Worm (Caenorhabditis elegans) whole organism, L1 larva: Measurements from ENCODE around the gene lgc-45.
A peak's percentile ranks its signal among the peaks of the same experiment; 100 is the strongest.

Experiments used
- C04F5.9 ChIP-seq: sonication (generic microtip); optimal IDR thresholded peaks from 2 replicates; lab custom pipeline; 2016; ENCODE audit warnings: missing genetic modification characterization, missing compliant biosample characterization
- C16A3.4 ChIP-seq: fragments of 150-350 bp; optimal IDR thresholded peaks from 2 replicates; lab custom pipeline; 2014; ENCODE audit warnings: missing biosample characterization, missing genetic modification characterization
- alr-1 ChIP-seq: fragments of 200-800 bp; sonication (Bioruptor generic); optimal IDR thresholded peaks from 2 replicates; lab custom pipeline; 2018; ENCODE audit warnings: borderline replicate concordance, mild to moderate bottlenecking, missing genetic modification characterization, missing compliant biosample characterization
- blmp-1 ChIP-seq: fragments of 150-350 bp; optimal IDR thresholded peaks from 2 replicates; lab custom pipeline; 2014; ENCODE audit warnings: missing biosample characterization, missing genetic modification characterization
- ceh-63 ChIP-seq: fragments of 200-800 bp; sonication (Bioruptor generic); optimal IDR thresholded peaks from 2 replicates; lab custom pipeline; 2018; ENCODE audit warnings: mild to moderate bottlenecking, missing genetic modification characterization, missing compliant biosample characterization
- ceh-8 ChIP-seq: fragments of 200-800 bp; sonication (Bioruptor generic); optimal IDR thresholded peaks from 2 replicates; lab custom pipeline; 2018; ENCODE audit warnings: mild to moderate bottlenecking, missing genetic modification characterization, moderate library complexity, missing compliant biosample characterization
- ceh-82 ChIP-seq, 3 experiments: fragments of 150-350 bp in 1 of 3; sonication (generic microtip) in 2 of 3; optimal IDR thresholded peaks; 2 replicates each; lab custom pipeline; 2014 to 2017; ENCODE audit warnings: missing biosample characterization in 3 of 3, missing genetic modification characterization in 3 of 3
- ces-1 ChIP-seq: fragments of 150-350 bp; optimal IDR thresholded peaks from 2 replicates; lab custom pipeline; 2014; ENCODE audit warnings: missing biosample characterization, missing genetic modification reagents, missing genetic modification characterization
- dpl-1 ChIP-seq, 3 experiments: fragments of 150-350 bp in 2 of 3; sonication (generic microtip) in 1 of 3; optimal IDR thresholded peaks; 2 replicates each; lab custom pipeline; 2014 to 2017; ENCODE audit warnings: missing biosample characterization in 3 of 3, missing genetic modification characterization in 3 of 3, missing genetic modification reagents in 3 of 3
- efl-1 ChIP-seq, 4 experiments: fragments of 150-350 bp; optimal IDR thresholded peaks in 3 of 4; peaks in 1 of 4; 1 replicate in 1 of 4; 2 replicates in 3 of 4; lab custom pipeline; 2014; ENCODE audit warnings: missing biosample characterization in 2 of 4, missing genetic modification characterization in 2 of 4, missing genetic modification reagents in 2 of 4
- elt-3 ChIP-seq, 6 experiments: fragments of 150-350 bp in 1 of 6; sonication (generic microtip); optimal IDR thresholded peaks; 2 replicates each; lab custom pipeline; 2017 to 2018; ENCODE audit warnings: missing biosample characterization in 6 of 6, missing genetic modification characterization in 6 of 6, inconsistent platforms in 1 of 6
- fos-1 ChIP-seq: fragments of 150-350 bp; optimal IDR thresholded peaks from 2 replicates; lab custom pipeline; 2014; ENCODE audit warnings: missing biosample characterization, missing genetic modification characterization
- hlh-17 ChIP-seq: fragments of 200-800 bp; sonication (Bioruptor generic); optimal IDR thresholded peaks from 2 replicates; lab custom pipeline; 2018; ENCODE audit warnings: missing genetic modification characterization, mild to moderate bottlenecking, missing compliant biosample characterization, moderate library complexity, borderline replicate concordance
- jun-1 ChIP-seq: fragments of 150-350 bp; optimal IDR thresholded peaks from 2 replicates; lab custom pipeline; 2014; ENCODE audit warnings: missing biosample characterization, missing genetic modification reagents, missing genetic modification characterization
- lin-13 ChIP-seq: fragments of 150-350 bp; optimal IDR thresholded peaks from 2 replicates; lab custom pipeline; 2014; ENCODE audit warnings: missing biosample characterization, missing genetic modification reagents, missing genetic modification characterization
- lin-14 ChIP-seq: fragments of 200-800 bp; sonication (Bioruptor generic); optimal IDR thresholded peaks from 2 replicates; lab custom pipeline; 2018; ENCODE audit warnings: mild to moderate bottlenecking, missing genetic modification characterization, moderate library complexity, missing compliant biosample characterization
- lin-35 ChIP-seq, 2 experiments: fragments of 150-350 bp; optimal IDR thresholded peaks; 2 replicates each; lab custom pipeline; 2014; ENCODE audit warnings: missing biosample characterization in 2 of 2, missing genetic modification characterization in 2 of 2, missing genetic modification reagents in 2 of 2
- lir-3 ChIP-seq: sonication (generic microtip); optimal IDR thresholded peaks from 2 replicates; lab custom pipeline; 2016; ENCODE audit warnings: mild to moderate bottlenecking, missing genetic modification characterization, moderate library complexity, missing compliant biosample characterization; ENCODE audit not compliant: poor library complexity
- lsy-2 ChIP-seq, 2 experiments: fragments of 150-350 bp; optimal IDR thresholded peaks; 2 replicates each; lab custom pipeline; 2014; ENCODE audit warnings: missing biosample characterization in 2 of 2, missing genetic modification characterization in 2 of 2
- mab-9 ChIP-seq: fragments of 200-800 bp; sonication (Bioruptor generic); IDR thresholded peaks from 2 replicates; pipeline ENCODE4 v1.3.6; 2022; ENCODE audit warnings: missing genetic modification reagents, missing genetic modification characterization, missing compliant biosample characterization
- nhr-19 ChIP-seq: fragments of 200-800 bp; sonication (Bioruptor generic); conservative IDR thresholded peaks from 2 replicates; pipeline ENCODE4 v1.3.6; 2022; ENCODE audit warnings: missing genetic modification characterization, missing compliant biosample characterization
- nhr-20 ChIP-seq: sonication (generic microtip); optimal IDR thresholded peaks from 2 replicates; lab custom pipeline; 2016; ENCODE audit warnings: mild to moderate bottlenecking, missing genetic modification characterization, missing compliant biosample characterization
- nhr-28 ChIP-seq: fragments of 150-350 bp; optimal IDR thresholded peaks from 2 replicates; lab custom pipeline; 2014; ENCODE audit warnings: missing biosample characterization, missing genetic modification characterization
- nhr-71 ChIP-seq: sonication (generic microtip); optimal IDR thresholded peaks from 2 replicates; lab custom pipeline; 2016; ENCODE audit warnings: mild to moderate bottlenecking, missing genetic modification characterization, moderate library complexity, missing compliant biosample characterization
- nhr-76 ChIP-seq: sonication (generic microtip); optimal IDR thresholded peaks from 2 replicates; lab custom pipeline; 2017; ENCODE audit warnings: missing biosample characterization, missing genetic modification characterization
- nhr-85 ChIP-seq: sonication (generic microtip); peaks from one replicate; lab custom pipeline; 2016; ENCODE audit warnings: missing genetic modification characterization, inconsistent platforms, missing compliant biosample characterization
- nhr-90 ChIP-seq: sonication (generic microtip); optimal IDR thresholded peaks from 2 replicates; lab custom pipeline; 2016; ENCODE audit warnings: mild to moderate bottlenecking, missing genetic modification characterization, missing compliant biosample characterization; ENCODE audit not compliant: poor library complexity
- pag-3 ChIP-seq: sonication (generic microtip); optimal IDR thresholded peaks from 2 replicates; lab custom pipeline; 2017; ENCODE audit warnings: missing genetic modification characterization, mild to moderate bottlenecking, missing compliant biosample characterization, antibody characterized with exemption, borderline replicate concordance; ENCODE audit not compliant: insufficient read depth
- rnt-1 ChIP-seq: sonication (generic microtip); optimal IDR thresholded peaks from 2 replicates; lab custom pipeline; 2016; ENCODE audit warnings: mild to moderate bottlenecking, missing genetic modification characterization, moderate library complexity, missing compliant biosample characterization
- skn-1 ChIP-seq: fragments of 150-350 bp; optimal IDR thresholded peaks from 2 replicates; lab custom pipeline; 2014; ENCODE audit warnings: missing biosample characterization, missing genetic modification characterization
- snpc-4 ChIP-seq: fragments of 150-350 bp; optimal IDR thresholded peaks from 2 replicates; lab custom pipeline; 2014; ENCODE audit warnings: missing biosample characterization, missing genetic modification characterization
- snu-23 ChIP-seq: sonication (generic microtip); optimal IDR thresholded peaks from 2 replicates; lab custom pipeline; 2016; ENCODE audit warnings: missing genetic modification characterization, missing compliant biosample characterization
- sptf-1 ChIP-seq: fragments of 150-350 bp; optimal IDR thresholded peaks from 2 replicates; lab custom pipeline; 2014; ENCODE audit warnings: missing biosample characterization, missing genetic modification characterization
- tbx-2 ChIP-seq: sonication (generic microtip); optimal IDR thresholded peaks from 2 replicates; lab custom pipeline; 2016; ENCODE audit warnings: missing genetic modification characterization, missing compliant biosample characterization
- unc-130 ChIP-seq: fragments of 150-350 bp; optimal IDR thresholded peaks from 2 replicates; lab custom pipeline; 2017; ENCODE audit warnings: missing biosample characterization, missing genetic modification characterization, inconsistent platforms
- unc-62 ChIP-seq: fragments of 150-350 bp; optimal IDR thresholded peaks from 2 replicates; lab custom pipeline; 2014; ENCODE audit warnings: missing biosample characterization, missing genetic modification reagents, missing genetic modification characterization
- unc-98 ChIP-seq: fragments of 200-800 bp; sonication (Bioruptor generic); IDR thresholded peaks from 2 replicates; pipeline ENCODE4 v1.3.6; 2022; ENCODE audit warnings: missing genetic modification characterization, missing compliant biosample characterization
- vab-15 ChIP-seq: sonication (generic microtip); optimal IDR thresholded peaks from 2 replicates; lab custom pipeline; 2017; ENCODE audit warnings: missing genotype, mild to moderate bottlenecking, missing genetic modification characterization, missing compliant biosample characterization
- zip-4 ChIP-seq: fragments of 200-800 bp; sonication (Bioruptor generic); optimal IDR thresholded peaks from 2 replicates; lab custom pipeline; 2018; ENCODE audit warnings: mild to moderate bottlenecking, missing genetic modification characterization, moderate library complexity, missing compliant biosample characterization
- ztf-11 ChIP-seq, 2 experiments: sonication (generic microtip); optimal IDR thresholded peaks; 2 replicates each; lab custom pipeline; 2016 to 2017; ENCODE audit warnings: missing genetic modification characterization in 2 of 2, missing biosample characterization in 1 of 2, missing compliant biosample characterization in 1 of 2

The lgc-45 gene

DNA sequence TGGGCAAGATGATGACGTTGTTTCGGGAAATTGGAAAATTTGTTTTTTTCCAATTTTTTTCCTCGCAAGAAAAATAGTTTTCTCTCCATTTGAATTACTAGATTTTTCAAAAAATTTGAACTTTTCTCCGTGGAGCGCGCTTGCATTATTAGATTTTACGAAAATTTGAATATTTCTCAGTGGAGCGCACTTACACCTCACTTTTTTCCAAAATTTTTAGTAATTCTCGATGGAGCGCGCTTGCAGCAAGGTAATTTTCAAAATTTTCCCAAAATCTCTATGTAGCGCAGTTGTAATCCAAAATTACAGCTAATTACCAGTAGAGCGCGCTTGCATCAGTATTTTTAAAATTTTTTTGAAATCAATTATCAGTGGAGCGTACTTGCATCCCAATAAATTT lies 2.6 kb upstream of the lgc-45 start:
- no peak for TF ChIP-seq nhr-90 (tag; lab: Kevin White, UChicago)
- no peak for TF ChIP-seq snu-23 (GFP tag; lab: Kevin White, UChicago)
- no peak for TF ChIP-seq efl-1 (optimal IDR thresholded peaks at IDR 0.05; lab: Kevin White, UChicago)
- peak in 1 of 2 experiments; percentile 64 for TF ChIP-seq efl-1 (GFP tag; optimal IDR thresholded peaks at IDR 0.05 in 1 of 2; lab: Kevin White, UChicago)
- no peak for TF ChIP-seq ceh-8 (GFP tag; lab: Kevin White, UChicago)
- no peak for TF ChIP-seq zip-4 (GFP tag; lab: Kevin White, UChicago)
- no peak for TF ChIP-seq snpc-4 (tag; lab: Kevin White, UChicago)

DNA sequence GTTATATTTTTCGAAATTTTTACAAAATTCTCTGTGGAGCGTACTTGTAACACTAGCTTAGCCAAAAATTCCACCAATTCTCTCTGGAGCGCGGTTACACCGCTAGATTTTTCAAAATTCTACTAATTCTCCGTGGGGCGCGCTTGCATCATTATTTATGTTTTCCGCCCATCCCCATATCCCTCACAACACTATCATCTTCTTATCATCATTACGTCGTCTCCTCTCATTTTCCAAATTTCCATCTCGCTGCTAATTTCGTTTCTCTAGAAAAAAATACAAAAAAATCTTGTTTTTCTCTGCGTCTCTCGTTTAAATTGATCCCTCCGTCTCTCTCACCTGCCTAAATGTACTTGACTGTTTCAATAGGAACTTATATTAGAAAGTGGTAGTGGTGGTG lies 2.0 kb upstream of the lgc-45 start:
- TF ChIP-seq skn-1 (tag; lab: Kevin White, UChicago): no peak
- peak; percentile 20 for TF ChIP-seq lin-14 (GFP tag; lab: Kevin White, UChicago)
- TF ChIP-seq nhr-28 (tag; lab: Kevin White, UChicago): no peak
- TF ChIP-seq ztf-11 (tag; optimal IDR thresholded peaks at IDR 0.05; lab: Kevin White, UChicago): no peak
- TF ChIP-seq vab-15 (tag; lab: Kevin White, UChicago): peak; percentile 18
- no peak for TF ChIP-seq ceh-82 (tag; optimal IDR thresholded peaks at IDR 0.05; lab: Kevin White, UChicago)
- TF ChIP-seq efl-1 (optimal IDR thresholded peaks at IDR 0.05; lab: Kevin White, UChicago): no peak
- TF ChIP-seq efl-1 (GFP tag; optimal IDR thresholded peaks at IDR 0.05 in 1 of 2; lab: Kevin White, UChicago): peak in 1 of 2 experiments; percentile 19
- peak; percentile 0 for TF ChIP-seq lin-13 (GFP tag; lab: Kevin White, UChicago)
- TF ChIP-seq ceh-8 (GFP tag; lab: Kevin White, UChicago): no peak
- no peak for TF ChIP-seq fos-1 (tag; lab: Kevin White, UChicago)
- peak in 1 of 3 experiments; percentile 12 for TF ChIP-seq dpl-1 (GFP tag; optimal IDR thresholded peaks at IDR 0.05; lab: Kevin White, UChicago)
- TF ChIP-seq C04F5.9 (tag; lab: Kevin White, UChicago): no peak
- TF ChIP-seq snu-23 (GFP tag; lab: Kevin White, UChicago): peak; percentile 29
- peak; percentile 85 for TF ChIP-seq nhr-85 (tag; lab: Kevin White, UChicago)
- TF ChIP-seq nhr-90 (tag; lab: Kevin White, UChicago): peak; percentile 27
- TF ChIP-seq nhr-20 (tag; lab: Kevin White, UChicago): peak; percentile 55
- peak in 1 of 2 experiments; percentile 36 for TF ChIP-seq lin-35 (GFP tag; optimal IDR thresholded peaks at IDR 0.05; lab: Kevin White, UChicago)
- TF ChIP-seq blmp-1 (tag; lab: Kevin White, UChicago): peak; percentile 67
- TF ChIP-seq tbx-2 (tag; lab: Kevin White, UChicago): peak; percentile 4
- TF ChIP-seq elt-3 (tag; optimal IDR thresholded peaks at IDR 0.05; lab: Kevin White, UChicago): peak in 2 of 6 experiments; percentile 30 to 54
- TF ChIP-seq rnt-1: no peak

DNA sequence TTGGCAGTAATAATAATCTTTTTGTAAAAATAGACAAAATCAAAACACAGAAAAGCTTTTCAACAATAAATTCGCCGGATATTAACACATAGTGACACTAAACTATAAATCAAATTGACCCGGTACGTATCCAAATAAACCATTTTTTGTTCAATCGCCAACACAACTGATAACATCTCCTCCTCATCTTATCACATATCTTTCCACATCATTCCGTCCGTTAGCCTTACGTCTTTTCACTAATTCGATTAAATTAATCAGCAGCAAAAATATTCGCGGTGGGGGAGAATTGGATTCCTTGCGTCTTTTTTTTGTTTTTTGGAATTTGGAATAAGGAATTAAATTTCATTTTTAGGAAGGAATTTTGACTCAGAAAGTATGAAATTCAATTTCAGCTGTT lies 688 bp upstream of the lgc-45 start:
- no peak for TF ChIP-seq unc-62
- no peak for TF ChIP-seq skn-1 (tag; lab: Kevin White, UChicago)
- TF ChIP-seq lir-3 (tag; lab: Kevin White, UChicago): no peak
- TF ChIP-seq ceh-63 (GFP tag; lab: Kevin White, UChicago): no peak
- TF ChIP-seq jun-1 (tag; lab: Kevin White, UChicago): no peak
- no peak for TF ChIP-seq nhr-90 (tag; lab: Kevin White, UChicago)
- TF ChIP-seq lin-35 (GFP tag; optimal IDR thresholded peaks at IDR 0.05; lab: Kevin White, UChicago): no peak
- TF ChIP-seq lin-14 (GFP tag; lab: Kevin White, UChicago): peak; percentile 13
- TF ChIP-seq nhr-28 (tag; lab: Kevin White, UChicago): no peak
- TF ChIP-seq hlh-17: no peak
- no peak for TF ChIP-seq sptf-1
- no peak for TF ChIP-seq ces-1 (GFP tag; lab: Kevin White, UChicago)
- no peak for TF ChIP-seq alr-1 (tag; lab: Kevin White, UChicago)
- peak; percentile 68 for TF ChIP-seq blmp-1 (tag; lab: Kevin White, UChicago)
- TF ChIP-seq elt-3 (tag; optimal IDR thresholded peaks at IDR 0.05; lab: Kevin White, UChicago): peak in 4 of 6 experiments; percentile 10 to 78 (median 48)
- TF ChIP-seq ceh-8 (GFP tag; lab: Kevin White, UChicago): no peak
- TF ChIP-seq unc-98: no peak
- TF ChIP-seq tbx-2 (tag; lab: Kevin White, UChicago): no peak

DNA sequence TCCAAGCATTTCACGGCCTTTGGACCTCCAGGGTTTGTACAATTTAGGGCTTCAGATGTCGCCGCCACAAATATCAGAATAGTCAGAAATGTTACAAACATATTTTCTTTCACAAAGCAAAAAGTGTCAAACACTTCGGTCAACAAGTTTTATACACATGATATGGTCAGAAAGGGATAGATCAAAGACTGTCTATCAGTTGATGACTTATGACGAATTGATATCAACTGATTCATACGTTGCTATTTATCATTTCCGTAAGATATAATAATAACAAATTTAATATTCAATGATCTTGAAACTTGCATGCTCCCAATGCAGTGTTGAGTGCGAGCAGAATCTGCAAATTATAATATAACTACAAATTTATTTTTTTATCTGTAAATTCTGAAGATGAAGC lies 3.3 kb downstream of the lgc-45 start, which contains the start of gene W10G11.1:
Gene W10G11.1, minus strand, starts transcription at position 101 of the 400 bp plus-strand sequence.
- TF ChIP-seq nhr-19 (GFP tag; lab: Robert Waterston, UW): no peak
- TF ChIP-seq rnt-1: no peak
- TF ChIP-seq nhr-90 (tag; lab: Kevin White, UChicago): no peak
- TF ChIP-seq lsy-2 (tag; optimal IDR thresholded peaks at IDR 0.05; lab: Kevin White, UChicago): no peak
- TF ChIP-seq nhr-71 (tag; lab: Kevin White, UChicago): no peak
- no peak for TF ChIP-seq pag-3
- no peak for TF ChIP-seq unc-130 (tag; lab: Kevin White, UChicago)
- no peak for TF ChIP-seq C16A3.4
- TF ChIP-seq nhr-76 (tag; lab: Kevin White, UChicago): no peak
- TF ChIP-seq mab-9: no peak
